Fruit fly (Drosophila melanogaster) S2 (cell line): ENCODE data around the gene Ir92a.

Source experiments
- CG8478 ChIP-seq: fragments of >200 bp; optimal IDR thresholded peaks from 2 replicates; lab custom pipeline; 2018
- CTCF ChIP-seq, 2 experiments: fragments of >200 bp; optimal IDR thresholded peaks; 2 replicates each; lab custom pipeline; 2018

Gene Ir92a

DNA sequence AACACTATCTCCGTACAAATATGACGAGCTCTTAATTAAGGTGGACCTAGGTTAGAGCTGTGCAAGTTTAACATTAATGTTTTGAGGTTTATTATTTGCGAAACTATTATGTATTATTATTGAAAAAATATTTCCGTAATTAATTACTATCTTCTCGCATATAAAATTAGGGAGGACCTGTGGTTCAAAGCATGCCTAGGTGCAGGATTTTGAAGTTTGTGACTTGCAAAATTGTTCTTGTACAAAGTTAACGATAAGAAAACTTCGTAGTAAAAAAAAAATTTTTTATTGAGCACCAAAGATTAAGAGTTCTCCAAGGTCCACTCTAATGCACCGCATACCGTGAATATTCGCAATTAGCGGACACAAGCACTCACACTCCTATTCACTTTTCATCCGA, 25.9 kb upstream of the Ir92a start:
- TF ChIP-seq CG8478 (no peak), CTCF (optimal IDR thresholded peaks at IDR 0.05; lab: Kevin White, UChicago) (no peak)

DNA sequence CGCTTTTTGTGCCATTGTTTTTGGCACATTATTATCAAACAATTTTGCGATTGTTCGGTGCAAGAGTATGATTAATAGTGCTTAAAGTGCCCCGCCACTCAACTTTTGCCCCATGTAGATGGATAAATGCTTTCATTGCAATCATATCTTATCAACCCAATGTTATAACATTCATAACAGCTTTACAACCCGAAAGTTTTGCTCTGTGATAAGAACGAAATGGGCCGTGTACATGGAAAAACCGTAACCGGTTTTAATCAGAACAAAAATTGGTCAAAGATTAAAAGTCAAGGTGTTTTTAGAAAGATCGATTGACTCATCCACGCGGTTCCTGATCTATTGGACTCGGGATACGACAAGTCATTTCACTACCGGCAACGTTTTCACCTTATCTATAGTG, 22.2 kb upstream of the Ir92a start:
- TF ChIP-seq CTCF (optimal IDR thresholded peaks at IDR 0.05; lab: Kevin White, UChicago) (no peak), CG8478 (no peak)

DNA sequence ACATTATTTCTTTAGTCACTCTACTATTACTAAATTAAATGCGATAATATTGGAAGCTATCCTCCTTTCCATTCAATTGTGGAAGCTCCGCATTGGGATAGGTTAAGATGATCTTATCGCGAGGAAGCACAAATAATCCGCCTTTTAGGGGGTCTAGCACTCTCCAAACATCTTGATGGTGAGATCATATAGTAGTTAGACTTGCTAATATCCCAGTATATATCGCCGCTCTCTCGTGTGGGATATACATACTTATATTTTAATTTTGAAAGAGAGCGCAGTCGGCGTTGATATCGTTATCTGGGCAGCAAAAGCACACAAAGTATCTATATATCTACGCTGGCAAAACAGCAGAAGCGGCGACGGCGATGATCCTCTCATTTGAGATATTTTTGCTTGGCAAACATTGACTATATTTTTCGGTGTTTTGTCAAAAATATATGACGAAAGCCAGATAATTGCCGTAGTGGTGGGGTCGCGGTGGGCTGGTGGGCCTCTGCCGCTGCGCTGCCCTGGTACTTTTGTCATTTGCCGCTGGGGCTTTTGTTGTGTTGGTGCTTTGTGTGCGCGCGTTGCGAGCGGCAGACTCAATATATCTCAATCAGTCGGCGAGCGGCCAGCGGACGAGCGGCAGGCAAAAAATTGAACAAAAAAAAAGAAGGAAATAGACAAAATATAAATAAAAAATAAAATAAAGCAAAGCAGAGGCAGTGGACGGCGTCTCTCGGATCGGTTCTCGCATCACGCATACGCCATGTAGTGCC, 21.2 kb upstream of the Ir92a start:
- TF ChIP-seq CG8478, result no peak
- TF ChIP-seq CTCF (optimal IDR thresholded peaks at IDR 0.05; lab: Kevin White, UChicago), result no peak

DNA sequence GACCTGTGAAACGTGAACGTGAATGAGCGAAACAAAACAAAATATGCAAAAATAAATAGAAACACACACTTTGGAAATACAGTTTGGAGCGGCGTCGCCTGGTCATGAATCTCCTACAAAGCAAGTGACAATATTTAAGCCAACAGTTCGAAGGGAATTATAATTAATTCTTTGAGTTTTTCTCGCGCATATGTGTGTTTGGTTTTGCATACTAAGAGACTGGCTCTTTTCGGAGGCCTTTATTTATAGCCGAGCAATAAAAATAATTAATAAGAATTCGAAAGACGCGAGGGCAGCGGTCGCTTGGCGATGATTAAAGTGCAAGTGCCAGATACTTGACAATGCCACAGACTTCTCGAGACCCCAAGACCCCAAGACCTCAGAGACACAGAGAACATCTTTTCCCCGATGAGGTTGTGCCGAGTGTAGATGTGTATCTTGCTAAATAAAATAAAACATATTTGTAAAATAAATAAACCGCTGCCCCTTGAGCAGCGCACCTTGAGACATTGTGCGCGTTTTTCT, 20.5 kb upstream of the Ir92a start:
- TF ChIP-seq CTCF (optimal IDR thresholded peaks at IDR 0.05; lab: Kevin White, UChicago), result no peak
- no peak for TF ChIP-seq CG8478

DNA sequence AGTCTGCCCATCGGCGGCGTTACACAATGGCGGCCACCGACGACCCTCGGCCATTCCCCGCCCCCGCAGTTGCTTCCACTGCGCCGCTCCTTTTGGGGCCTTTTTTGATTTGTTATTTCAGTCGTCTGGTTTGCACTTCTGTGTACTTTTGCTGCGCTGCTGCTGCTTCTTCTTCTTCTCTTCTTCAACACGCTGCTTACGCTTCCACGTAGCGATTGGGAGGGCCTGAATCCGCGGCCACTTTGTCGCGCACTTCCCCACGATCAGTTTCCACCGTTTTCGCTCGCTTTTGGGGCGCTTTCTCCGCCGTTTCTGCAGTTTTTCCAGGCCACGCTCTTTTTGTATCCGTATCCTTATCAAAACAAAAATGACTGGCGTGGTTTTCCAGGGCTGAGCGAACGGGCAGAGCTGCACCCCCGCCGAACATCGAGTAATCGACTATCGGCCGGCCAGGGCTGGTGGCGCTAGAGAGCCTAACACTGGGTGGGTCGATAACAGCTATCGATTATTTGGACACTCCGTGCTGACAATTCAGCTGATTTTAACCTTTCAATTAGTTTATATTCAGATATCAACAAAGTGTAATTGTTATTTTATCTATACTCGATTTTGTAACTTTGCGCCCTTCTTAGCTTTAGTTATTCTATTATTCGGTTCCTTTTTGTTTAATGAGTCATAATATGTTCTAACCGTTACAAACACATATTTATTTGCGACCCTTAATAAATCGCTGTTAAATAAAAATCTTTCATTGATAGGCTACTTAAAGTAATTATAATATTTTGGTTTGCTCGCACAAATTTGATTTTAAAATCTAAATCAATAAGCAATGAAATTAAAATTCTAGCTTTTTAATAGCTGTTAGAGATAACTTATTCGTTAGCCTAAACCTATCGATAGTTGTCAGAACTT, 10.9 kb upstream of the Ir92a start, which contains the start of the genes CG4360 and Sirt2:
TSS of gene CG4360 (minus strand) at position 432 of the 912 bp plus-strand sequence.
TSS of gene Sirt2 (plus strand) at position 894 of the 912 bp plus-strand sequence.
- peak in 1 of 2 experiments; percentile 21 for TF ChIP-seq CTCF (optimal IDR thresholded peaks at IDR 0.05; lab: Kevin White, UChicago)
- TF ChIP-seq CG8478, result no peak

DNA sequence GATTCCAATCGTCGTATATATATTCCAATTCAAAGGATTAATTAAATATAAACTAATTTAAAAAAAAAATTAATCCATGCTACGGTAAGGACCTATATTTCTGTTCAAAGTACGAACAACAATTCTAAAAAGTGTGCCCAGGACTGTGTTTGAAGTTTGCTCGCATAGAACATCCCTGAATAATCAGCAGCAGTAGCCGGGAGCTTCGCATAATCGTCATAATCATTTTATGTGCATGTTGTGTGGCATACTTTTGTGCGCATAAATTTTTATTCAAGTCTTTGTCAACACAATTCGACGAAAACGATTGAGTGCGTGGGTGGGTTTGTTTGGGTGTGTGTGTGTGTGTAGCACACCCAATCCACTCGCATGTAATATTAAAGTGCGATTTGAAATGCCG, 6.1 kb upstream of the Ir92a start:
- TF ChIP-seq CG8478 (no peak), CTCF (optimal IDR thresholded peaks at IDR 0.05; lab: Kevin White, UChicago) (no peak)

DNA sequence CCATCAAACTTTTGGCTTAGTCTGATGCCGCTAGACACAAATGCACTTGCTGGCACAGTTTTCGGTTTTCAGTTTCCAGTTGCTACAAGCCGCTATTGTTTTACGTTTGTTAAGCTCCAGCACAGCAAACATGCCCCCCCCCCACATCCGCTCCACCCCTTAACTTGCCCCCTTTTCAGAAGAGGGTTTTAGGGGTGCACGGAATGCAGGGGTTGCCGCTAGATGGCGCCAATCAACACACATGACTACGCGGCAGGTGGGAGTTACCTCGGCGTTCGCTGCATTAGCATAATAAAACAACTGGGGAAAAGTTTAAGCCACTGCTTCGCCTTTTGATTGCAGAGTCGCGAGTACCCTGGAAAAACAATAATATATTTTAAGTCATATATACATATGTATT, 8.1 kb downstream of the Ir92a start:
- TF ChIP-seq CG8478 (no peak), CTCF (optimal IDR thresholded peaks at IDR 0.05; lab: Kevin White, UChicago) (peak; percentile 62 to 63)

DNA sequence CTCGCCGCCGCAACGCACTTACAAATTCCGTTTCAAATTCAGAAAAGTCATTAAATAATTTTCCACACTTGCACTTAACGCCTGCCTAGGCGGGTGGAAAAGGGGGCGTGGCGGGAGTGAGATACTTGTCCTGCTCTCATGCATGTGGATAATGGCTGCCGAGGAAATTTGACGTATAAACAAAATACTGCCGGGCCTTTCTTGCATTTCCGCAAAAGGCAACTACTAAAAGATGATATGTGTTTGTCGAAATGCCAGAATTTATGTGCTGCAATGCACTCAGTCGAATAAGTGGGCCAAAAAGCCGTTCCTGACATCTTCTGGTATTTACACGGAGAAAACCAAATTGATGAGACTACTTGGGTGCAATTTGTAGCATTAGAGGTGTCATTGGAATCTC, 11.5 kb downstream of the Ir92a start:
- TF ChIP-seq CG8478 (no peak), CTCF (optimal IDR thresholded peaks at IDR 0.05; lab: Kevin White, UChicago) (no peak)

DNA sequence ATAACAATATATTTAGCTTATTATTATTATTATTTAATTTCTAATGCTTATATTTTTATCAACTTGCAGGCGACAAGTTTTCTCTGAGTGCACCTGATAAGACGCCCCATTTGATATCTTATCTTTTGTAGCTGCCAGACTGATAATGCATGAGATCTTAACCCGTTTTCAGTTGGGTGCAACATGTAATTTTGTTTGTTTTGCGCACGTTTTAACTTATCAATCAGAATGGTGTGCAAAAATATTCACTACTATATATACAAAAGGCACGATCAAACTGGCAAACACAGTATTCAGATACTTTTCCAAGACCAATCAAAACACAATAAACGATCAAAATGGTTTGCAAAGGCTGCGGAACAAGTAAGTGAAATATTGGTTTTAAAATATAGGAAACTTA, 21.2 kb downstream of the Ir92a start, which contains the start of gene MtnC:
TSS of gene MtnC (plus strand) at position 301 of the 400 bp plus-strand sequence.
- TF ChIP-seq CTCF (optimal IDR thresholded peaks at IDR 0.05; lab: Kevin White, UChicago) (no peak), CG8478 (no peak)
